Worm (Caenorhabditis elegans): ENCODE measurements around the gene col-117.

The col-117 gene

ce11 chrIV:8813614-8814013, 10.4 kb downstream of the col-117 start, which contains the start of gene exc-5:
exc-5 (minus strand) TSS chrIV:8813670.
- TF ChIP-seq lin-14 (GFP tag; optimal IDR thresholded peaks at IDR 0.05) (peak; percentile 60), snu-23 (GFP tag; optimal IDR thresholded peaks at IDR 0.05) (peak; percentile 12), nhr-19 (GFP tag; conservative IDR thresholded peaks at IDR 0.05) (peak; percentile 42), rnt-1 (tag; optimal IDR thresholded peaks at IDR 0.05) (peak; percentile 56), efl-1 (optimal IDR thresholded peaks at IDR 0.05) (peak; percentile 15 to 18), efl-1 (GFP tag; optimal IDR thresholded peaks at IDR 0.05 in 1 of 2) (peak in 1 of 2 experiments; percentile 52), lsy-2 (tag; optimal IDR thresholded peaks at IDR 0.05) (peak; percentile 0 to 57), lir-3 (tag; optimal IDR thresholded peaks at IDR 0.05; ENCODE audit: poor library complexity) (peak; percentile 27), lin-39 (tag; optimal IDR thresholded peaks at IDR 0.05) (peak; percentile 16), nhr-71 (tag; optimal IDR thresholded peaks at IDR 0.05) (peak; percentile 66), sptf-1 (tag; optimal IDR thresholded peaks at IDR 0.05) (no peak), jun-1 (tag; optimal IDR thresholded peaks at IDR 0.05) (no peak), C16A3.4 (tag; optimal IDR thresholded peaks at IDR 0.05) (no peak)

ce11 chrIV:8807327-8807726, 16.7 kb downstream of the col-117 start:
- TF ChIP-seq mef-2 (tag; optimal IDR thresholded peaks at IDR 0.05): no peak
- peak; percentile 4 for TF ChIP-seq nhr-77 (tag; optimal IDR thresholded peaks at IDR 0.05)

ce11 chrIV:8798255-8798654, 25.7 kb downstream of the col-117 start, which contains the start of gene clec-182:
clec-182 (minus strand) TSS chrIV:8798355.
- no peak for TF ChIP-seq nhr-19 (GFP tag; conservative IDR thresholded peaks at IDR 0.05)
- no peak for TF ChIP-seq vab-15 (tag; optimal IDR thresholded peaks at IDR 0.05)
- TF ChIP-seq ztf-11 (tag; optimal IDR thresholded peaks at IDR 0.05): no peak
- no peak for TF ChIP-seq ztf-4 (tag; optimal IDR thresholded peaks at IDR 0.05)
- TF ChIP-seq lir-3 (tag; optimal IDR thresholded peaks at IDR 0.05; ENCODE audit: poor library complexity): no peak
- TF ChIP-seq isw-1 (GFP tag; IDR thresholded peaks at IDR 0.05): no peak
- no peak for TF ChIP-seq mab-9 (GFP tag; IDR thresholded peaks at IDR 0.05)
- TF ChIP-seq sptf-1 (tag; optimal IDR thresholded peaks at IDR 0.05): no peak
- no peak for TF ChIP-seq pax-3 (tag; optimal IDR thresholded peaks at IDR 0.05)
- TF ChIP-seq lin-35 (GFP tag; optimal IDR thresholded peaks at IDR 0.05): no peak

ce11 chrIV:8796246-8796645, 27.7 kb downstream of the col-117 start:
- no peak for TF ChIP-seq elt-2 (tag; optimal IDR thresholded peaks at IDR 0.05)
- no peak for TF ChIP-seq nhr-11 (tag; optimal IDR thresholded peaks at IDR 0.05)
- TF ChIP-seq ceh-88 (GFP tag; IDR thresholded peaks at IDR 0.05): no peak
- TF ChIP-seq ceh-82 (tag; optimal IDR thresholded peaks at IDR 0.05): peak in 1 of 3 experiments; percentile 9
- TF ChIP-seq zag-1 (tag; optimal IDR thresholded peaks at IDR 0.05): no peak
- TF ChIP-seq fkh-10 (GFP tag; optimal IDR thresholded peaks at IDR 0.05): peak; percentile 39
- TF ChIP-seq ama-1 (optimal IDR thresholded peaks at IDR 0.05): no peak
- no peak for TF ChIP-seq dpl-1 (GFP tag; optimal IDR thresholded peaks at IDR 0.05)
- no peak for TF ChIP-seq snpc-4 (tag; optimal IDR thresholded peaks at IDR 0.05)
- TF ChIP-seq aly-2 (tag; optimal IDR thresholded peaks at IDR 0.05): no peak
- no peak for TF ChIP-seq irx-1 (tag; optimal IDR thresholded peaks at IDR 0.05)
- TF ChIP-seq nhr-84 (tag; optimal IDR thresholded peaks at IDR 0.05): no peak
- TF ChIP-seq lin-14 (GFP tag; optimal IDR thresholded peaks at IDR 0.05): peak; percentile 62
- TF ChIP-seq nhr-77 (tag; optimal IDR thresholded peaks at IDR 0.05): no peak
- no peak for TF ChIP-seq ets-5 (GFP tag; IDR thresholded peaks at IDR 0.05)

ce11 chrIV:8794895-8795665, 28.9 kb downstream of the col-117 start:
- TF ChIP-seq egl-27 (tag; optimal IDR thresholded peaks at IDR 0.05): peak in 1 of 2 experiments; percentile 26
- TF ChIP-seq swsn-7 (tag; optimal IDR thresholded peaks at IDR 0.05): peak; percentile 24
- TF ChIP-seq irx-1 (tag; optimal IDR thresholded peaks at IDR 0.05): no peak
- peak; percentile 17 for TF ChIP-seq ztf-4 (tag; optimal IDR thresholded peaks at IDR 0.05)
- no peak for TF ChIP-seq sptf-1 (tag; optimal IDR thresholded peaks at IDR 0.05)
- peak; percentile 8 for TF ChIP-seq rnt-1 (tag; optimal IDR thresholded peaks at IDR 0.05)
- TF ChIP-seq mab-9 (GFP tag; IDR thresholded peaks at IDR 0.05): no peak
- TF ChIP-seq skn-1 (tag; optimal IDR thresholded peaks at IDR 0.05): peak; percentile 16
- TF ChIP-seq blmp-1 (tag; optimal IDR thresholded peaks at IDR 0.05): peak; percentile 60
- no peak for TF ChIP-seq lir-3 (tag; optimal IDR thresholded peaks at IDR 0.05; ENCODE audit: poor library complexity)
- no peak for TF ChIP-seq ets-5 (GFP tag; IDR thresholded peaks at IDR 0.05)
- TF ChIP-seq hlh-4 (tag; optimal IDR thresholded peaks at IDR 0.05): no peak
- peak; percentile 46 to 50 for TF ChIP-seq lin-35 (GFP tag; optimal IDR thresholded peaks at IDR 0.05)
- no peak for TF ChIP-seq unc-30 (tag; optimal IDR thresholded peaks at IDR 0.05)
- no peak for TF ChIP-seq fos-1 (tag; optimal IDR thresholded peaks at IDR 0.05)
- TF ChIP-seq nhr-76 (tag; optimal IDR thresholded peaks at IDR 0.05): no peak
- peak; percentile 59 for TF ChIP-seq nhr-47 (tag; optimal IDR thresholded peaks at IDR 0.05)
- TF ChIP-seq nhr-71 (tag; optimal IDR thresholded peaks at IDR 0.05): peak; percentile 76
- TF ChIP-seq dpl-1 (GFP tag; optimal IDR thresholded peaks at IDR 0.05): peak in 1 of 3 experiments; percentile 11

All from whole organism, L1 larva.